Worm (Caenorhabditis elegans): ENCODE data around the gene apc-11.

DNA sequence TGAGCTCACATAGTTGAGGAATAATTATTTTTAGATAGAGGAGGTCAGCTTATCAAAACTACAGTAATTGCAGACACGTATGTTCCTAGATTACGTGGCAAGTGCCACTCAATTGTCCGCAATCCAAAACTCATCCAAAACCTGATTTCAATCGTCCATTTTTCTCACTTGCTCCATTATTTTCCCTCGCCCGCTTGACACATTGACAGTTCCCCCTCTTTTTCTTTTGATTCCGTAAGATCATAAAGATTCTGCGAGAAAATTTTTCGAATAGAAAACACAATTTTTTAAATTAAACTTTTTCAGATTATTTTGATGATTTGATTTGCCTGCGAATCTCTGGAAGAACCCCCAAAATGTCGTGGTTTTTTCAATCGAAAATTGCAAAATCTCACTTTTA lies 45.5 kb downstream of the apc-11 start, which contains the start of gene M88.4:
- no peak for TF ChIP-seq F10E7.11 (tag; optimal IDR thresholded peaks at IDR 0.05)
- TF ChIP-seq ztf-3 (GFP tag; optimal IDR thresholded peaks at IDR 0.05): no peak
- TF ChIP-seq cebp-1 (GFP tag; IDR thresholded peaks at IDR 0.05): no peak
- TF ChIP-seq cebp-1 (tag; optimal IDR thresholded peaks at IDR 0.05): no peak
- no peak for TF ChIP-seq F57C9.4 (tag; optimal IDR thresholded peaks at IDR 0.05)
- TF ChIP-seq mel-28 (tag; optimal IDR thresholded peaks at IDR 0.05; ENCODE audit: borderline replicate concordance): no peak
